Fruit fly (Drosophila melanogaster) whole organism, prepupa: ENCODE measurements around the gene mmm.

Source experiments
- CG10631 ChIP-seq: fragments of 200-800 bp; sonication (Bioruptor generic); optimal IDR thresholded peaks from 2 replicates; lab custom pipeline; 2016; ENCODE audit warnings: missing biosample characterization, missing genetic modification characterization
- CG10669 ChIP-seq: fragments of 200-800 bp; sonication (Bioruptor generic); optimal IDR thresholded peaks from 3 replicates; lab custom pipeline; 2018; ENCODE audit warnings: missing biosample characterization, mild to moderate bottlenecking, missing genetic modification characterization, moderate library complexity
- CG11294 ChIP-seq: fragments of 200-800 bp; sonication (Bioruptor generic); IDR thresholded peaks from 2 replicates; pipeline ENCODE4 v1.3.6; 2022; ENCODE audit warnings: missing biosample characterization, missing genetic modification characterization
- CG11762 ChIP-seq: fragments of 200-800 bp; sonication (Bioruptor generic); optimal IDR thresholded peaks from 3 replicates; lab custom pipeline; 2016; ENCODE audit warnings: missing biosample characterization, missing genetic modification characterization; ENCODE audit not compliant: insufficient read depth
- CG11902 ChIP-seq: fragments of 200-800 bp; sonication (Bioruptor generic); optimal IDR thresholded peaks from 3 replicates; lab custom pipeline; 2016; ENCODE audit warnings: missing biosample characterization, missing genetic modification characterization
- CG15336 ChIP-seq: fragments of 200-800 bp; sonication (Bioruptor generic); IDR thresholded peaks from 2 replicates; pipeline ENCODE4 v1.3.6; 2022; ENCODE audit warnings: missing biosample characterization, missing genetic modification characterization
- CG3032 ChIP-seq: fragments of 200-800 bp; optimal IDR thresholded peaks from 2 replicates; lab custom pipeline; 2019; ENCODE audit warnings: missing biosample characterization, mild to moderate bottlenecking, missing genetic modification characterization, moderate library complexity
- CG34406 ChIP-seq: fragments of 200-800 bp; sonication (Bioruptor generic); optimal IDR thresholded peaks from 3 replicates; lab custom pipeline; 2016; ENCODE audit warnings: missing biosample characterization, missing genetic modification characterization
- CG3919 ChIP-seq: fragments of 200-800 bp; sonication (Bioruptor generic); optimal IDR thresholded peaks from 3 replicates; lab custom pipeline; 2016; ENCODE audit warnings: missing biosample characterization, missing genetic modification characterization
- CG6163 ChIP-seq: fragments of 200-800 bp; sonication (Bioruptor generic); IDR thresholded peaks from 3 replicates; pipeline ENCODE4 v1.3.6; 2022; ENCODE audit warnings: missing biosample characterization, missing genetic modification characterization
- CG6276 ChIP-seq: fragments of 200-800 bp; sonication (Bioruptor generic); optimal IDR thresholded peaks from 2 replicates; lab custom pipeline; 2017; ENCODE audit warnings: missing biosample characterization, mild to moderate bottlenecking, missing genetic modification characterization
- CG6792 ChIP-seq: fragments of 200-800 bp; sonication (Bioruptor generic); optimal IDR thresholded peaks from 3 replicates; lab custom pipeline; 2016; ENCODE audit warnings: missing biosample characterization, missing genetic modification characterization
- CG6808 ChIP-seq: fragments of 200-800 bp; sonication (Bioruptor generic); optimal IDR thresholded peaks from 3 replicates; lab custom pipeline; 2017; ENCODE audit warnings: missing biosample characterization, missing genetic modification characterization, mild to moderate bottlenecking, moderate library complexity, missing genetic modification reagents
- CG7368 ChIP-seq: fragments of 200-800 bp; sonication (Bioruptor generic); optimal IDR thresholded peaks from 3 replicates; lab custom pipeline; 2016; ENCODE audit warnings: missing biosample characterization, missing genetic modification characterization
- CG8119 ChIP-seq: fragments of 200-800 bp; sonication (Bioruptor generic); IDR thresholded peaks from 3 replicates; pipeline ENCODE4 v1.3.6; 2022; ENCODE audit warnings: missing biosample characterization, missing genetic modification characterization
- CG8632 ChIP-seq: fragments of 200-800 bp; sonication (Bioruptor generic); optimal IDR thresholded peaks from 3 replicates; lab custom pipeline; 2016; ENCODE audit warnings: missing biosample characterization, missing genetic modification characterization
- Eip78C ChIP-seq: fragments of 200-800 bp; sonication (Bioruptor generic); peaks from one replicate; lab custom pipeline; 2016; ENCODE audit warnings: missing biosample characterization, missing genetic modification characterization
- Ets21C ChIP-seq: fragments of 200-800 bp; sonication (Bioruptor generic); optimal IDR thresholded peaks from 3 replicates; lab custom pipeline; 2016; ENCODE audit warnings: missing biosample characterization, missing genetic modification characterization
- Ets96B ChIP-seq: fragments of 200-800 bp; optimal IDR thresholded peaks from 2 replicates; lab custom pipeline; 2019; ENCODE audit warnings: missing biosample characterization, mild to moderate bottlenecking, missing genetic modification characterization, moderate library complexity
- Gug ChIP-seq: fragments of 200-800 bp; sonication (Bioruptor generic); IDR thresholded peaks from 2 replicates; pipeline ENCODE4 v1.3.6; 2022; ENCODE audit warnings: missing biosample characterization, missing genetic modification characterization
- Hr39 ChIP-seq: fragments of 200-800 bp; sonication (Bioruptor generic); optimal IDR thresholded peaks from 2 replicates; lab custom pipeline; 2016; ENCODE audit warnings: missing biosample characterization, missing genetic modification characterization
- Lpt ChIP-seq: fragments of 200-800 bp; sonication (Bioruptor generic); optimal IDR thresholded peaks from 3 replicates; lab custom pipeline; 2016; ENCODE audit warnings: missing biosample characterization, missing genetic modification characterization
- Met ChIP-seq: fragments of 200-800 bp; sonication (Bioruptor generic); optimal IDR thresholded peaks from 3 replicates; lab custom pipeline; 2016; ENCODE audit warnings: missing biosample characterization, missing genetic modification characterization
- Smox ChIP-seq: fragments of 200-800 bp; sonication (Bioruptor generic); optimal IDR thresholded peaks from 3 replicates; lab custom pipeline; 2016; ENCODE audit warnings: missing biosample characterization, missing genetic modification characterization
- Sox102F ChIP-seq: fragments of 200-800 bp; sonication (Bioruptor generic); optimal IDR thresholded peaks from 2 replicates; lab custom pipeline; 2016; ENCODE audit warnings: missing biosample characterization, mild to moderate bottlenecking, missing genetic modification characterization
- acj6 ChIP-seq: fragments of 200-800 bp; sonication (Bioruptor generic); optimal IDR thresholded peaks from 3 replicates; lab custom pipeline; 2016; ENCODE audit warnings: missing biosample characterization, missing genetic modification characterization
- cyc ChIP-seq: fragments of 200-800 bp; sonication (Bioruptor generic); optimal IDR thresholded peaks from 3 replicates; lab custom pipeline; 2016; ENCODE audit warnings: missing biosample characterization, missing genetic modification characterization
- dac ChIP-seq: fragments of 200-800 bp; sonication (Bioruptor generic); optimal IDR thresholded peaks from 2 replicates; lab custom pipeline; 2017; ENCODE audit warnings: missing biosample characterization, mild to moderate bottlenecking, missing genetic modification characterization
- eg ChIP-seq: fragments of 200-800 bp; sonication (Bioruptor generic); IDR thresholded peaks from 3 replicates; pipeline ENCODE4 v1.3.6; 2022; ENCODE audit warnings: missing biosample characterization, missing genetic modification characterization
- fd85E ChIP-seq: fragments of 200-800 bp; sonication (Bioruptor generic); optimal IDR thresholded peaks from 3 replicates; lab custom pipeline; 2016; ENCODE audit warnings: missing biosample characterization, missing genetic modification characterization
- fkh ChIP-seq: fragments of 200-800 bp; sonication (Bioruptor generic); optimal IDR thresholded peaks from 3 replicates; lab custom pipeline; 2017; ENCODE audit warnings: missing biosample characterization, mild to moderate bottlenecking, missing genetic modification characterization, moderate library complexity
- lz ChIP-seq: fragments of 200-800 bp; sonication (Bioruptor generic); optimal IDR thresholded peaks from 3 replicates; lab custom pipeline; 2016; ENCODE audit warnings: missing biosample characterization, missing genetic modification characterization
- net ChIP-seq: fragments of 200-800 bp; sonication (Bioruptor generic); optimal IDR thresholded peaks from 3 replicates; lab custom pipeline; 2016; ENCODE audit warnings: missing biosample characterization, missing genetic modification characterization
- pdm3 ChIP-seq: fragments of 200-800 bp; sonication (Bioruptor generic); optimal IDR thresholded peaks from 3 replicates; lab custom pipeline; 2016; ENCODE audit warnings: missing biosample characterization, missing genetic modification characterization
- salr ChIP-seq, 2 experiments: fragments of 200-800 bp; sonication (Bioruptor generic); optimal IDR thresholded peaks; 3 replicates each; lab custom pipeline; 2016 to 2018; ENCODE audit warnings: missing biosample characterization in 2 of 2, missing genetic modification characterization in 2 of 2, mild to moderate bottlenecking in 1 of 2
- spab ChIP-seq: fragments of 200-800 bp; sonication (Bioruptor generic); optimal IDR thresholded peaks from 2 replicates; lab custom pipeline; 2017; ENCODE audit warnings: missing biosample characterization, mild to moderate bottlenecking, missing genetic modification characterization, missing genetic modification reagents
- topi ChIP-seq: fragments of 200-800 bp; sonication (Bioruptor generic); optimal IDR thresholded peaks from 3 replicates; lab custom pipeline; 2016; ENCODE audit warnings: missing biosample characterization, missing genetic modification characterization

Gene mmm

dm6 chr3L:7583154-7583553 is at the start of gene mmm:
mmm (plus strand) TSS chr3L:7583454.
- no peak for TF ChIP-seq CG6276 (GFP tag; lab: Kevin White, UChicago)
- TF ChIP-seq CG8119: no peak
- TF ChIP-seq CG11762 (GFP tag; lab: Kevin White, UChicago): no peak
- TF ChIP-seq CG11294 (GFP tag; lab: Robert Waterston, UW): no peak
- TF ChIP-seq CG8632 (GFP tag; lab: Kevin White, UChicago): no peak
- TF ChIP-seq Gug (GFP tag; lab: Robert Waterston, UW): no peak
- TF ChIP-seq topi (GFP tag; lab: Kevin White, UChicago): no peak
- no peak for TF ChIP-seq spab (GFP tag; lab: Kevin White, UChicago)
- no peak for TF ChIP-seq Lpt (GFP tag; lab: Kevin White, UChicago)
- no peak for TF ChIP-seq Sox102F (GFP tag; lab: Kevin White, UChicago)
- no peak for TF ChIP-seq cyc (GFP tag; lab: Kevin White, UChicago)
- TF ChIP-seq Ets96B (tag; lab: Kevin White, UChicago): no peak
- no peak for TF ChIP-seq CG15336 (GFP tag; lab: Robert Waterston, UW)
- TF ChIP-seq CG6808 (GFP tag; lab: Kevin White, UChicago): no peak
- TF ChIP-seq salr (GFP tag; optimal IDR thresholded peaks at IDR 0.05; lab: Kevin White, UChicago): no peak
- no peak for TF ChIP-seq CG10669
- TF ChIP-seq fd85E: no peak
- no peak for TF ChIP-seq fkh
- no peak for TF ChIP-seq Eip78C (GFP tag; lab: Kevin White, UChicago)
- TF ChIP-seq eg (GFP tag; lab: Robert Waterston, UW): no peak
- TF ChIP-seq, all 60 proteins: peak for 0

DNA sequence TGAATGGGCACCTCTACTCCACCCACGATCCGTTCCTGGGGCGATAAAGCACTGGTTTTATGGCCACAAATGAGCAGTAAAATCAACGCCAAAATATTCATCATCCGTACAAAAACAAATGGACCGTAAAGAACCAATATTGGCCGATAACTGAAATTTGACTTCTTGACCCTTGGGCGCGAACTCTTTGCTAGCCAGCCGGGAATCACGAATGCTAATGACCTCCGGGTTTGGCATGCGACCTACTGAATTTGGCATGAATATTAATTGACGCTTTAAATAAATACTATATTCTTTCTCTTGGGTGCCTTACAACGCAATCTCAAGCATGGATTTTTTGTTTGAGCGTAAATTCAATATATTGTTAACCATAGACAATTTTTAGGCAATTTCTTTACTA is 43.5 kb upstream of the mmm start, which contains the start of gene CG16998:
TSS of gene CG16998 (minus strand) at position 101 of the 400 bp plus-strand sequence.
- TF ChIP-seq spab (GFP tag; lab: Kevin White, UChicago) (no peak), Hr39 (GFP tag; lab: Kevin White, UChicago) (no peak), Ets21C (no peak), CG34406 (GFP tag; lab: Kevin White, UChicago) (no peak), CG6808 (GFP tag; lab: Kevin White, UChicago) (no peak), CG6163 (GFP tag; lab: Robert Waterston, UW) (no peak), CG7368 (GFP tag; lab: Kevin White, UChicago) (no peak), CG3032 (no peak), Smox (no peak), CG8119 (no peak), salr (GFP tag; optimal IDR thresholded peaks at IDR 0.05; lab: Kevin White, UChicago) (no peak), CG6792 (GFP tag; lab: Kevin White, UChicago) (no peak), Sox102F (GFP tag; lab: Kevin White, UChicago) (no peak)

- no peak for TF ChIP-seq net (GFP tag; lab: Kevin White, UChicago)
- TF ChIP-seq dac (GFP tag; lab: Kevin White, UChicago): no peak
- TF ChIP-seq pdm3: no peak
- no peak for TF ChIP-seq salr (GFP tag; optimal IDR thresholded peaks at IDR 0.05; lab: Kevin White, UChicago)
Observed at dm6 chr3L:7541068-7541467, 42.2 kb upstream of the mmm start, which contains the start of gene CG32374. CG32374 (minus strand) TSS chr3L:7541168.

DNA sequence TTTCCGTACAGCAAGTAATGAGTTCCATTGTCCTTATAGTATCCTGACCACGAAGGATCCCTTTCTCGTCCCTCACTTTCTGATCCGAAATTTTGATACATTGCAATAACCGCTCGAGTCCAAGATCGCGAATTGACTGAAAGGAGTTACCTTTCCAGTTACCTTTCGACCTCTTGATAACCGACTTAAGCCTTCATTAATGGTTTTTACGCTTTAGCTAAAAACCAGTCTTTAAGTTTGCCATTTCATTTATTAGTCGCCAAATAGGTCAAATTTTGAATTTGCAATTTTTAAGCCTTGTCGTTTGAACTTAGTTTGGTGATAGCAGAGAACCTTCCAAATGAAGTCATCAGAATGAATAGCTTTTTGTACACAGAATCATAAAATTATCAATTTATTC is 40.9 kb upstream of the mmm start, which contains the start of gene CG32376:
TSS of gene CG32376 (minus strand) at position 101 of the 400 bp plus-strand sequence.
- no peak for TF ChIP-seq CG8119
- TF ChIP-seq acj6 (GFP tag; lab: Kevin White, UChicago): no peak
- TF ChIP-seq lz (GFP tag; lab: Kevin White, UChicago): no peak
- no peak for TF ChIP-seq CG3032
- no peak for TF ChIP-seq CG3919 (GFP tag; lab: Kevin White, UChicago)
- no peak for TF ChIP-seq CG11902
- no peak for TF ChIP-seq Met (GFP tag; lab: Kevin White, UChicago)
- TF ChIP-seq CG10631: no peak
- no peak for TF ChIP-seq net (GFP tag; lab: Kevin White, UChicago)
- TF ChIP-seq, all 60 proteins: peak for 0
